Worm (Caenorhabditis elegans): ENCODE data around the gene spl-2.

DNA sequence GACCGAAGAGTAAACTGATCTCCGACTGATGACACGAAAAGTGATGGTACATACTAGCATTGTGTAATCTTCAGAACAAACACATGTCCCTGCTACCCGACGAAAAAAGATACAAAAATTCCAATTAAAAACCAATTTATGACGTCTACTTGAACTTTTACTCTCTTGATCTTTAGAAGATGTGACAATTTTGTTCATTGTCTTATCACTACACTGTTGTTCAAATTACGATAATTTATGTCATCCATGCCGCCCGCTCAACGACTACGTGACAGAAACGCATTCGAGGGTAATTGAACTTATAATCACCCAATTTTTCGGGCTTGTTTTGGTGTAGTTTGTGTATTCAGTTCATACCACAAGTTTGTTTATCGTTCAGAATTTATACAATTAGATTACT lies 2.8 kb downstream of the spl-2 start:
- TF ChIP-seq him-1 (tag; optimal IDR thresholded peaks at IDR 0.05) (no peak), W03F9.2 (tag; optimal IDR thresholded peaks at IDR 0.05) (no peak), dao-5 (tag; optimal IDR thresholded peaks at IDR 0.05) (no peak)
